Worm (Caenorhabditis elegans): Measurements from ENCODE around the gene ZC239.13.
"Not testable (repeated sequence)": the region's sequence is repeated elsewhere in the genome, so short reads cannot be mapped to it uniquely, and the experiment has no call there.

Gene ZC239.13

DNA sequence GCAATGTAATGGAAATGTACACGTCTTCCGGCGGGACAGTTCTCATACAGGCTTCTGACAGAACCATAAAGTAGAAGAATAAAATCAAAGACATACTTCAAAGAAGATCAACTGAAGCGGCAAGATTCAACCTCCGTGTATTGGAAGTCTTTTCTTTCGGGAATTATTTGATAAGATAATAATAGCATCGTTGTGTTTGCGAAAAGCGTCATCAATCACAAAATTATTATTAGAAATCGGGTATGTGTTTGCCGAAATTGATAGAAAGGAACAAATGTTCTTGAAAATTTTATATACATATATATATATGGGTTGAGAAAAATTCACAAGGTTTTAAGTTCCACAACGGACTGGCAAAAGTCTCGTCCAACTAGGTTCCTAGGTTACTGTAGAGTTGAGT, 31.1 kb downstream of the ZC239.13 start, which contains the start of gene Y27F2A.9:
Y27F2A.9 (minus strand) TSS at position 101 of the 400 bp plus-strand sequence.
- TF ChIP-seq F57A8.1 (GFP tag; optimal IDR thresholded peaks at IDR 0.05); rpc-1 (optimal IDR thresholded peaks at IDR 0.05); rpc-1 (tag; optimal IDR thresholded peaks at IDR 0.05); let-607 (tag; optimal IDR thresholded peaks at IDR 0.05): not testable (repeated sequence)

DNA sequence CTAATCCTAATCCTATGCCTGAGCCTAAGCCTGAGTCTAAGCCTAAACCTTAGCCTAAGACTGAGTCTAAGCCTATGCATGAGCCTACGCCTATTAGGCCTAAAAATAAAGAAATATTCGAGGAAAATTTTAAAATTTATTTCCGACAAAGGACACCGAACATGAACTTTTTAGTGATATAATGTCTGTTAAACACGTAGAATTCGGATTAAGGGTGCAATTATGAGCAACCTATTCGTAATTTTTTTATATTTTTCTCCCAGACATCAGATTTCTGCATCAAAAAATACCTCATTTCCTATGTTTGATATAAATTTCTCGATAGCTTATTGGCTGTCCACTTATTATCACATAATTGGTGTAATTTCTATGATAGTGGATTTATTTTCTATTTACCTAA, 33.6 kb downstream of the ZC239.13 start, which contains the start of gene Y27F2A.11:
Y27F2A.11 (plus strand) TSS at position 301 of the 400 bp plus-strand sequence.
- TF ChIP-seq F55B11.4 (tag; optimal IDR thresholded peaks at IDR 0.05; ENCODE audit: borderline replicate concordance, insufficient read depth); ztf-28 (GFP tag; IDR thresholded peaks at IDR 0.05); ztf-25 (GFP tag; IDR thresholded peaks at IDR 0.05): not testable (repeated sequence)

DNA sequence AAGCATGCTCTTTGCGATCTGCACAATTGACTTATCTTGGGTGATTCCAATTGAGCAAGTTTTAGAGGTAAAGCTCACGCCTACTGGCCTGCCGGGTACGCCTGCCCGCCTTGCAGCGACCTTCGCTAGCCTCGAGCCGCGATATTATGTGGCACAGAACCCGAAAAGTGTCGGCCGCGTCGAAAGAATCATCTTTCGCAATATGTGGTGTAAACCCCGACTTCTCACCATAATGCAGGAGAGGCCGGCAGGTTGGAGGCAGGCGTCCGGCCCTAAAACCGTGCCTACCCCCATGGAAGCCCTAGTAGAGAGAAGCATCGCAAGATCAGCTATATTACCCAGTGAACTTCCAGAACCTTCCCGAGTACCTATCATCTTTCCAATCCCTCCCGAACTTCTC, 36.8 kb downstream of the ZC239.13 start:
- no peak for TF ChIP-seq lin-26 (GFP tag; IDR thresholded peaks at IDR 0.05)
- TF ChIP-seq zfh-2 (GFP tag; conservative IDR thresholded peaks at IDR 0.05): peak; percentile 67

DNA sequence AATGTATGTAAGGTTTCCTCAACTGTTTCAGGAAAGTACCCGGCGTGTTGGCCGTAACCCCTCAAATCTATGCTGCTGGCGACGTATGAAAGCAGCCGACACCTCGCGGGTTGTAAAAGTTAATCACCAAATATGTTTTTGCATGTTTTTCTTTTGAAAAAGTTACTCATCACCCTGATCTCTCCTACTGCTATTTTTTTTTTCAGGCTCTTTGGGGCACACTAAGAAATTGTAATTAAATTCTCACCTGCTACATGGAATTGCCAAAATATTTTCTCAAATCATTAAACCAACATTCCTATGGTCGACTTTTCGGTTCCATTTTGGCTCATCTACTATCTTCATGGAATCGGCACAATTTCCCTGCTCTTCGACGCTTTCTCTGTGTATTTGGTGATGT, 37.8 kb downstream of the ZC239.13 start, which contains the start of gene sri-78:
sri-78 (plus strand) TSS at position 301 of the 400 bp plus-strand sequence.
- not testable (repeated sequence) for TF ChIP-seq Y67H2A.10 (GFP tag; conservative IDR thresholded peaks at IDR 0.05); bed-2 (GFP tag; IDR thresholded peaks at IDR 0.05); xnd-1 (tag; optimal IDR thresholded peaks at IDR 0.05)

DNA sequence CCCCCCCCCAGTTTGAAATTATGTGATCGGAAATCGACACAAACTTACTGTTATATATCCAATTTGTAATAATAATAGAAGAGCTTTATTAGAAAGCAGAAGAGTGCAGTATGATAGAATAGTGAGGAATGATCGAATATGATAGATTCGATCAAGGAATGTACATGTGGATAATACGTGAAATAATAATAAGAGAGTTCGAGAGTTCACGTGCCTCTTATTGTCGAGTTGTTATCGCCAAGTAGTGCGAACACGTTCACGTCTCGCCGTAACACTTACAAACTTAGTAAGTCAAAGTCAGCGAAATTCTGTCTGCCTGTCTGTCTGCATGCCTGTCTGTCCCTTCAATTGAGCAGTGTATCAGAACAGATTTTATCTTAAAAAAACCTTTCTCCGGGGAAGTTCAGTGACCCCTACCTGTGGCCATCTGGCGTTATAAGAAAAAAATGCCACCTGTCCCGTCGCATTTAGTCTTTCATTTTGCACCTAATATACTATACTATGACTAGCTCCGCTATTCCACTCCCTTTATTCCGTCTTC, 39.3 kb downstream of the ZC239.13 start, which contains the start of the genes Y27F2A.6 and Y27F2A.8:
Y27F2A.6 (minus strand) TSS at position 101 of the 541 bp plus-strand sequence.
Y27F2A.8 (plus strand) TSS at position 491 of the 541 bp plus-strand sequence.
- not testable (repeated sequence) for TF ChIP-seq lin-54 (GFP tag; optimal IDR thresholded peaks at IDR 0.05); sdz-38 (tag; optimal IDR thresholded peaks at IDR 0.05); C06A6.2 (GFP tag; conservative IDR thresholded peaks at IDR 0.05)

DNA sequence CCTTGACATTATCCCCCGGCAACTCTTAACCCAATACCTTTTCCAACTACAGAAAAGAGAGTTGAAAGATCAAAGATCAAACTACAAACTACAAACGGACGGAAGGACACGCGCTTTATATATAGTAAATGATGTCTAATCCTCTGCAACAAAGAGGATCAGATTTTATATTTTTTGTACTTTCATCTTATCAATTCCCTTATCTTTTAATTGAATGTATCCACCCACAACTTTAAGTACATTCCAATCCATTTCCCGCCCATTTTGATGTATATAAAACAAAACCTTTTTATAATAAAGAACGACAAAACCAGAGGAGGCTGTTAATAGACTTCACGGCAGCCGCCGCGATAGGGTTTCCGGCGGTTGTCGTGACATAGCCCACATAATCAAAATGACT, 45.0 kb downstream of the ZC239.13 start, which contains the start of gene sri-40:
sri-40 (plus strand) TSS at position 301 of the 400 bp plus-strand sequence.
- TF ChIP-seq unc-130 (GFP tag; optimal IDR thresholded peaks at IDR 0.05); B0336.3 (GFP tag; IDR thresholded peaks at IDR 0.05); mes-4 (tag; optimal IDR thresholded peaks at IDR 0.05): not testable (repeated sequence)

Measured in whole organism, young adult.